Fruit fly (Drosophila melanogaster) whole organism, embryonic: ENCODE measurements around the gene ck.

Experiments
- Aef1 ChIP-seq: fragments of 200-800 bp; sonication (Bioruptor generic); IDR thresholded peaks from 3 replicates; pipeline ENCODE4 v1.3.6; 2022; ENCODE audit warnings: missing biosample characterization, missing genetic modification characterization
- Bteb2 ChIP-seq: fragments of 200-800 bp; sonication (Bioruptor generic); optimal IDR thresholded peaks from 2 replicates; lab custom pipeline; 2016; ENCODE audit warnings: missing biosample characterization, missing genetic modification characterization
- CG10209 ChIP-seq: fragments of 200-800 bp; sonication (Bioruptor generic); optimal IDR thresholded peaks from 3 replicates; lab custom pipeline; 2017; ENCODE audit warnings: missing biosample characterization, mild to moderate bottlenecking, missing genetic modification characterization, missing genetic modification reagents
- CG10267 ChIP-seq: fragments of 200-800 bp; sonication (Bioruptor generic); optimal IDR thresholded peaks from 2 replicates; lab custom pipeline; 2018; ENCODE audit warnings: missing biosample characterization, mild to moderate bottlenecking, missing genetic modification characterization, moderate library complexity
- CG12219 ChIP-seq: fragments of 200-800 bp; sonication (Bioruptor generic); optimal IDR thresholded peaks from 3 replicates; lab custom pipeline; 2018; ENCODE audit warnings: missing biosample characterization, mild to moderate bottlenecking, missing genetic modification characterization
- CG14710 ChIP-seq: fragments of 200-800 bp; sonication (Bioruptor generic); optimal IDR thresholded peaks from 3 replicates; lab custom pipeline; 2019; ENCODE audit warnings: missing biosample characterization, mild to moderate bottlenecking, missing genetic modification characterization, moderate library complexity
- CG14965 ChIP-seq: fragments of 200-800 bp; sonication (Bioruptor generic); optimal IDR thresholded peaks from 2 replicates; lab custom pipeline; 2016; ENCODE audit warnings: missing biosample characterization, missing genetic modification characterization, borderline replicate concordance
- CG15011 ChIP-seq: fragments of 200-800 bp; sonication (Bioruptor generic); optimal IDR thresholded peaks from 3 replicates; lab custom pipeline; 2018; ENCODE audit warnings: missing biosample characterization, mild to moderate bottlenecking, missing genetic modification characterization
- CG30403 ChIP-seq: fragments of 200-800 bp; sonication (Bioruptor generic); optimal IDR thresholded peaks from 3 replicates; lab custom pipeline; 2016; ENCODE audit warnings: missing biosample characterization, missing genetic modification characterization
- CG3065 ChIP-seq: fragments of 200-800 bp; sonication (Bioruptor generic); optimal IDR thresholded peaks from 2 replicates; lab custom pipeline; 2016; ENCODE audit warnings: missing biosample characterization, missing genetic modification characterization
- CG31224 ChIP-seq: fragments of 200-800 bp; sonication (Bioruptor generic); IDR thresholded peaks from 2 replicates; pipeline ENCODE4 v1.3.6; 2022; ENCODE audit warnings: missing biosample characterization, missing genetic modification characterization
- CG32772 ChIP-seq: fragments of 200-800 bp; sonication (Bioruptor generic); IDR thresholded peaks from 2 replicates; pipeline ENCODE4 v1.3.6; 2022; ENCODE audit warnings: missing biosample characterization, missing genetic modification characterization
- CG34422 ChIP-seq: fragments of 200-800 bp; sonication (Bioruptor generic); IDR thresholded peaks from 3 replicates; pipeline ENCODE4 v1.3.6; 2022; ENCODE audit warnings: missing biosample characterization, missing genetic modification characterization
- CG42726 ChIP-seq: fragments of 200-800 bp; sonication (Bioruptor generic); IDR thresholded peaks from 2 replicates; pipeline ENCODE4 v1.3.6; 2022; ENCODE audit warnings: missing biosample characterization, missing genetic modification characterization; ENCODE audit not compliant: partially characterized antibody
- CG4282 ChIP-seq: fragments of 200-800 bp; sonication (Bioruptor generic); optimal IDR thresholded peaks from 2 replicates; lab custom pipeline; 2016; ENCODE audit warnings: missing biosample characterization, missing genetic modification characterization
- CG5953 ChIP-seq: fragments of 200-800 bp; sonication (Bioruptor generic); IDR thresholded peaks from 2 replicates; pipeline ENCODE4 v1.3.6; 2022; ENCODE audit warnings: missing biosample characterization, missing genetic modification characterization
- CG6791 ChIP-seq: fragments of 200-800 bp; sonication (Bioruptor generic); IDR thresholded peaks from 3 replicates; pipeline ENCODE4 v1.3.6; 2022; ENCODE audit warnings: missing biosample characterization, missing genetic modification characterization; ENCODE audit not compliant: partially characterized antibody
- CG9876 ChIP-seq: fragments of 200-800 bp; sonication (Bioruptor generic); optimal IDR thresholded peaks from 2 replicates; lab custom pipeline; 2016; ENCODE audit warnings: missing biosample characterization, missing genetic modification characterization
- CG9932 ChIP-seq: fragments of 200-800 bp; sonication (Bioruptor generic); IDR thresholded peaks from 2 replicates; pipeline ENCODE4 v1.3.6; 2022; ENCODE audit warnings: missing biosample characterization, missing genetic modification characterization
- CTCF ChIP-seq: fragments of 200-800 bp; sonication (Bioruptor generic); optimal IDR thresholded peaks from 2 replicates; lab custom pipeline; 2017; ENCODE audit warnings: missing biosample characterization, mild to moderate bottlenecking, missing genetic modification characterization, moderate library complexity
- Camta ChIP-seq: fragments of 200-800 bp; sonication (Bioruptor generic); optimal IDR thresholded peaks from 2 replicates; lab custom pipeline; 2016; ENCODE audit warnings: missing biosample characterization, missing genetic modification characterization
- Dll ChIP-seq: fragments of 200-800 bp; sonication (Bioruptor generic); IDR thresholded peaks from 4 replicates; pipeline ENCODE4 v1.3.6; 2022; ENCODE audit warnings: missing biosample characterization, missing genetic modification characterization; ENCODE audit not compliant: partially characterized antibody
- Fer2 ChIP-seq: fragments of 200-800 bp; sonication (Bioruptor generic); optimal IDR thresholded peaks from 2 replicates; lab custom pipeline; 2018; ENCODE audit warnings: missing biosample characterization, mild to moderate bottlenecking, missing genetic modification characterization, moderate library complexity
- Gug ChIP-seq: fragments of 200-800 bp; sonication (Bioruptor generic); IDR thresholded peaks from 4 replicates; pipeline ENCODE4 v1.3.6; 2022; ENCODE audit warnings: missing biosample characterization, missing genetic modification characterization
- HLH4C ChIP-seq: fragments of 200-800 bp; sonication (Bioruptor generic); IDR thresholded peaks from 3 replicates; pipeline ENCODE4 v1.3.6; 2022; ENCODE audit warnings: missing biosample characterization, missing genetic modification characterization; ENCODE audit not compliant: partially characterized antibody
- HLH54F ChIP-seq: fragments of 200-800 bp; sonication (Bioruptor generic); optimal IDR thresholded peaks from 3 replicates; lab custom pipeline; 2016; ENCODE audit warnings: missing biosample characterization, missing genetic modification characterization
- HmgZ ChIP-seq: fragments of 200-800 bp; sonication (Bioruptor generic); optimal IDR thresholded peaks from 2 replicates; lab custom pipeline; 2018; ENCODE audit warnings: missing biosample characterization, mild to moderate bottlenecking, missing genetic modification characterization
- Kr ChIP-seq: fragments of 200-800 bp; sonication (Bioruptor generic); optimal IDR thresholded peaks from 2 replicates; lab custom pipeline; 2017; ENCODE audit warnings: missing biosample characterization, mild to moderate bottlenecking, missing genetic modification characterization
- MBD-R2 ChIP-seq: fragments of 200-800 bp; sonication (Bioruptor generic); IDR thresholded peaks from 2 replicates; pipeline ENCODE4 v1.3.6; 2022; ENCODE audit warnings: missing biosample characterization, missing genetic modification characterization
- Med ChIP-seq: fragments of 200-800 bp; sonication (Bioruptor generic); peaks from one replicate; lab custom pipeline; 2016; ENCODE audit warnings: missing biosample characterization, missing genetic modification characterization, mild to moderate bottlenecking, inconsistent platforms, moderate library complexity
- Opbp ChIP-seq: fragments of 200-800 bp; sonication (Bioruptor generic); IDR thresholded peaks from 3 replicates; pipeline ENCODE4 v1.3.6; 2022; ENCODE audit warnings: missing biosample characterization, missing genetic modification characterization; ENCODE audit not compliant: partially characterized antibody
- PHDP ChIP-seq: fragments of 200-800 bp; sonication (Bioruptor generic); optimal IDR thresholded peaks from 3 replicates; lab custom pipeline; 2018; ENCODE audit warnings: missing biosample characterization, mild to moderate bottlenecking, missing genetic modification characterization, moderate library complexity
- Stat92E ChIP-seq, 3 experiments: fragments of >200 bp in 2 of 3; fragments of 200-800 bp in 1 of 3; sonication (Bioruptor generic) in 1 of 3; optimal IDR thresholded peaks; 2 replicates each; lab custom pipeline; 2017 to 2019; ENCODE audit warnings: missing biosample characterization in 3 of 3, missing genetic modification characterization in 3 of 3, mild to moderate bottlenecking in 1 of 3, moderate library complexity in 1 of 3
- ap ChIP-seq: fragments of 200-800 bp; sonication (Bioruptor generic); IDR thresholded peaks from 2 replicates; pipeline ENCODE4 v1.3.6; 2022; ENCODE audit warnings: missing biosample characterization, missing genetic modification characterization
- bbx ChIP-seq: fragments of 200-800 bp; sonication (Bioruptor generic); IDR thresholded peaks from 2 replicates; pipeline ENCODE4 v1.3.6; 2022; ENCODE audit warnings: missing biosample characterization, missing genetic modification characterization; ENCODE audit not compliant: partially characterized antibody
- cas ChIP-seq: fragments of 200-800 bp; sonication (Bioruptor generic); IDR thresholded peaks from 2 replicates; pipeline ENCODE4 v1.3.6; 2022; ENCODE audit warnings: missing biosample characterization, missing genetic modification characterization
- chm ChIP-seq: fragments of 200-800 bp; sonication (Bioruptor generic); IDR thresholded peaks from 2 replicates; pipeline ENCODE4 v1.3.6; 2022; ENCODE audit warnings: missing biosample characterization, missing genetic modification characterization
- dm ChIP-seq: fragments of 200-800 bp; sonication (Bioruptor generic); optimal IDR thresholded peaks from 3 replicates; lab custom pipeline; 2016; ENCODE audit warnings: missing biosample characterization, missing genetic modification characterization
- dysf ChIP-seq: fragments of 200-800 bp; sonication (Bioruptor generic); IDR thresholded peaks from 3 replicates; pipeline ENCODE4 v1.3.6; 2022; ENCODE audit warnings: missing biosample characterization, missing genetic modification characterization
- fu2 ChIP-seq: fragments of 200-800 bp; sonication (Bioruptor generic); optimal IDR thresholded peaks from 2 replicates; lab custom pipeline; 2016; ENCODE audit warnings: missing biosample characterization, missing genetic modification characterization
- gfzf ChIP-seq: fragments of 200-800 bp; sonication (Bioruptor generic); optimal IDR thresholded peaks from 2 replicates; lab custom pipeline; 2016; ENCODE audit warnings: missing biosample characterization, mild to moderate bottlenecking, missing genetic modification characterization, moderate library complexity
- gro ChIP-seq: fragments of 200-800 bp; sonication (Bioruptor generic); optimal IDR thresholded peaks from 2 replicates; lab custom pipeline; 2016; ENCODE audit warnings: missing biosample characterization, missing genetic modification characterization
- nau ChIP-seq: fragments of 200-800 bp; sonication (Bioruptor generic); optimal IDR thresholded peaks from 3 replicates; lab custom pipeline; 2017; ENCODE audit warnings: missing biosample characterization, mild to moderate bottlenecking, missing genetic modification characterization, missing genetic modification reagents
- nmo ChIP-seq: fragments of 200-800 bp; sonication (Bioruptor generic); optimal IDR thresholded peaks from 2 replicates; lab custom pipeline; 2018; ENCODE audit warnings: missing biosample characterization, mild to moderate bottlenecking, missing genetic modification characterization, moderate library complexity
- pnt ChIP-seq: fragments of 200-800 bp; sonication (Bioruptor generic); optimal IDR thresholded peaks from 3 replicates; lab custom pipeline; 2016; ENCODE audit warnings: missing biosample characterization, missing genetic modification characterization
- prd ChIP-seq, 3 experiments: fragments of >200 bp in 2 of 3; fragments of 200-800 bp in 1 of 3; sonication (Bioruptor generic) in 1 of 3; optimal IDR thresholded peaks in 2 of 3; IDR thresholded peaks in 1 of 3; 2 replicates in 2 of 3; 3 replicates in 1 of 3; pipeline versions ENCODE4 v1.3.6 to Lab custom; 2017 to 2022; ENCODE audit warnings: missing biosample characterization in 1 of 3, missing genetic modification characterization in 1 of 3
- rib ChIP-seq: fragments of 200-800 bp; sonication (Bioruptor generic); IDR thresholded peaks from 2 replicates; pipeline ENCODE4 v1.3.6; 2022; ENCODE audit warnings: missing biosample characterization, missing genetic modification characterization
- row ChIP-seq: fragments of 200-800 bp; sonication (Bioruptor generic); IDR thresholded peaks from 3 replicates; pipeline ENCODE4 v1.3.6; 2022; ENCODE audit warnings: missing biosample characterization, missing genetic modification characterization
- tin ChIP-seq: fragments of 200-800 bp; sonication (Bioruptor generic); optimal IDR thresholded peaks from 3 replicates; lab custom pipeline; 2016; ENCODE audit warnings: missing biosample characterization, missing genetic modification characterization
- vfl ChIP-seq: fragments of 200-800 bp; sonication (Bioruptor generic); optimal IDR thresholded peaks from 2 replicates; lab custom pipeline; 2016; ENCODE audit warnings: missing biosample characterization, missing genetic modification characterization
- wdn ChIP-seq: fragments of 200-800 bp; sonication (Bioruptor generic); IDR thresholded peaks from 2 replicates; pipeline ENCODE4 v1.3.6; 2022; ENCODE audit warnings: missing biosample characterization, missing genetic modification characterization

ck gene

dm6 chr2L:15039309-15039772 lies 18.3 kb downstream of the ck start (continued):
- TF ChIP-seq rib, result no peak
- peak; percentile 93 for TF ChIP-seq Opbp (GFP tag; lab: Robert Waterston, UW)
- peak; percentile 25 for TF ChIP-seq CG14710 (tag; lab: Kevin White, UChicago)
- no peak for TF ChIP-seq CG32772 (GFP tag; lab: Robert Waterston, UW)
- TF ChIP-seq cas (GFP tag; lab: Robert Waterston, UW), result no peak
- no peak for TF ChIP-seq dysf
- TF ChIP-seq wdn (GFP tag; lab: Robert Waterston, UW), result no peak
- no peak for TF ChIP-seq CG31224 (GFP tag; lab: Robert Waterston, UW)
- peak; percentile 79 for TF ChIP-seq CG34422 (GFP tag; lab: Robert Waterston, UW)
- peak; percentile 95 for TF ChIP-seq CG42726 (GFP tag; lab: Robert Waterston, UW)
- peak; percentile 65 for TF ChIP-seq HmgZ
- TF ChIP-seq ap, result no peak
- no peak for TF ChIP-seq CG12219 (GFP tag; lab: Kevin White, UChicago)
- no peak for TF ChIP-seq CG10209
- no peak for TF ChIP-seq CG14965 (GFP tag; lab: Kevin White, UChicago)
- peak; percentile 41 for TF ChIP-seq nmo
- no peak for TF ChIP-seq fu2 (GFP tag; lab: Kevin White, UChicago)
- TF ChIP-seq CG30403 (GFP tag; lab: Kevin White, UChicago), result peak; percentile 17
- TF ChIP-seq pnt (GFP tag; lab: Kevin White, UChicago), result no peak
- TF ChIP-seq CG3065, result peak; percentile 1
- peak; percentile 21 for TF ChIP-seq CG4282 (GFP tag; lab: Kevin White, UChicago)
- TF ChIP-seq CG9876 (GFP tag; lab: Kevin White, UChicago), result no peak
- TF ChIP-seq nau (GFP tag; lab: Kevin White, UChicago), result no peak
- peak; percentile 91 for TF ChIP-seq bbx
- TF ChIP-seq MBD-R2 (GFP tag; lab: Robert Waterston, UW), result peak; percentile 87
- no peak for TF ChIP-seq chm (GFP tag; lab: Robert Waterston, UW)
- TF ChIP-seq vfl (GFP tag; lab: Kevin White, UChicago), result peak; percentile 26
- no peak for TF ChIP-seq Fer2 (tag; lab: Kevin White, UChicago)
- TF ChIP-seq PHDP (tag; lab: Kevin White, UChicago), result no peak
- peak; percentile 92 for TF ChIP-seq CG10267 (tag; lab: Kevin White, UChicago)
- TF ChIP-seq Gug (GFP tag; lab: Robert Waterston, UW), result peak; percentile 42; the same call in 1 of the 4 replicates
- no peak for TF ChIP-seq CG15011 (GFP tag; lab: Kevin White, UChicago)
- no peak for TF ChIP-seq Stat92E (GFP tag; optimal IDR thresholded peaks at IDR 0.05; lab: Kevin White, UChicago)
- no peak for TF ChIP-seq gro (GFP tag; lab: Kevin White, UChicago)
- peak; percentile 83 for TF ChIP-seq Dll
- TF ChIP-seq CG5953 (GFP tag; lab: Robert Waterston, UW), result no peak
- no peak for TF ChIP-seq Kr (GFP tag; lab: Kevin White, UChicago)
- TF ChIP-seq prd (optimal IDR thresholded peaks at IDR 0.05; lab: Kevin White, UChicago), result no peak
- TF ChIP-seq prd (GFP tag; IDR thresholded peaks at IDR 0.05; lab: Robert Waterston, UW), result peak; percentile 48; the same call in 1 of the 3 replicates
- no peak for TF ChIP-seq Bteb2 (GFP tag; lab: Kevin White, UChicago)
- peak; percentile 82 for TF ChIP-seq row
- no peak for TF ChIP-seq dm
- no peak for TF ChIP-seq CTCF (GFP tag; lab: Kevin White, UChicago)
- TF ChIP-seq Camta (GFP tag; lab: Kevin White, UChicago), result peak; percentile 15
- TF ChIP-seq HLH54F (GFP tag; lab: Kevin White, UChicago), result peak; percentile 23
- peak; percentile 84 for TF ChIP-seq HLH4C (GFP tag; lab: Robert Waterston, UW)
- TF ChIP-seq gfzf (GFP tag; lab: Kevin White, UChicago), result peak; percentile 11
- TF ChIP-seq tin (GFP tag; lab: Kevin White, UChicago), result peak; percentile 25
- TF ChIP-seq CG9932, result peak; percentile 84
- peak; percentile 93 for TF ChIP-seq Med (GFP tag; lab: Kevin White, UChicago)
- no peak; the same call in 1 of the 3 replicates for TF ChIP-seq Aef1 (GFP tag; lab: Robert Waterston, UW)
- peak; percentile 93 for TF ChIP-seq CG6791 (GFP tag; lab: Robert Waterston, UW)
